Worm (Caenorhabditis elegans): Measurements from ENCODE around the gene C31G12.4.

DNA sequence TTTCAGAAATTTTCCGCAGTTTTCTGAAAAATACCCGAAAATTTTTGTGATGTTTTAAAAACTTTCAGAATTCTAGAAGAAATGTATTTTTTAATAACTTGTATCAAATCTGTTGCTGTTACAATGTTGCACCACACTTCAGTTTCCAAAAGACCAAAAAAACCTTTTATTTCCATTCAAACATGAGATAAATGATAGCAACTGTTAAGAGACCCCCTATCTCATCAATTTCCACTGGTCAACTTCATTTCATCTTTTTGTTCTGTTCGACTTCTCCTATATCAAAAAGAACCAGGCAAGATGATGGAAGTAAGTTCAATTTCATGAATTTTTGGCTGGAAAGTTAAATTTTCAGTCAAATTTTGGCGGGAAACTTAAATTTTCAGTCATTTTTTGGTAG, 19.9 kb upstream of the C31G12.4 start, which contains the start of gene F16H6.4:
- TF ChIP-seq nhr-76 (tag; optimal IDR thresholded peaks at IDR 0.05) (no peak), cnd-1 (tag; optimal IDR thresholded peaks at IDR 0.05) (no peak), unc-39 (tag; optimal IDR thresholded peaks at IDR 0.05) (no peak), nhr-237 (tag; optimal IDR thresholded peaks at IDR 0.05) (no peak)
